Worm (Caenorhabditis elegans): ENCODE results near the gene copg-1.

- TF ChIP-seq ceh-9 (tag; optimal IDR thresholded peaks at IDR 0.05) (no peak), gmeb-2 (tag; optimal IDR thresholded peaks at IDR 0.05) (no peak), hlh-13 (GFP tag; optimal IDR thresholded peaks at IDR 0.05) (no peak), C38D4.7 (GFP tag; optimal IDR thresholded peaks at IDR 0.05) (no peak), ceh-31 (tag; optimal IDR thresholded peaks at IDR 0.05) (no peak), unc-55 (GFP tag; optimal IDR thresholded peaks at IDR 0.05) (no peak), fkh-10 (GFP tag; optimal IDR thresholded peaks at IDR 0.05) (no peak), elt-2 (tag; optimal IDR thresholded peaks at IDR 0.05) (no peak)
Observed at ce11 chrIV:10190586-10190985, 38.8 kb downstream of the copg-1 start.
